Fruit fly (Drosophila melanogaster): ENCODE results near the gene CG14402.
A peak's percentile ranks its signal among the peaks of the same experiment; 100 is the strongest.

The CG14402 gene

DNA sequence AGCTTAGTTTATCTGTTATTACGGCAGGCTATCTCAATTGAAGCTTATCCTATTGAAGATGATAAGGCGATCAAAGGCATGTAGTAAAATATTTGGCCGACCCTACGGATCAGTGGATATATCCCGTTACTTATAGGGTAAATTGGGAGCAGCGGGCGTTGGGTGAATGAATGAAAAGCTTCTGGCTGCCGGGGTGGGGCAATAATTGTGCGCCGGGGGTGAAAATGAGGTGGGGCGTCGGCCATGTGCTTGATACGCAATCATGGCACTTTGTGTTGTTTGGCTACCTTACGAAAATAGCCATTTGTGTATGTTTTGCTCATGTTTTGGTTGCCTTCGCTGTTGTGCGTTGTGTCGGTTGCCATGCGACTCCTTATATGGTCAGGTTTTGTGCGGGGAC is 47.3 kb upstream of the CG14402 start:
- TF ChIP-seq foxo (GFP tag; optimal IDR thresholded peaks at IDR 0.05) (no peak), Rel (GFP tag; optimal IDR thresholded peaks at IDR 0.05) (no peak), Rel (tag; optimal IDR thresholded peaks at IDR 0.05) (peak; percentile 27)

DNA sequence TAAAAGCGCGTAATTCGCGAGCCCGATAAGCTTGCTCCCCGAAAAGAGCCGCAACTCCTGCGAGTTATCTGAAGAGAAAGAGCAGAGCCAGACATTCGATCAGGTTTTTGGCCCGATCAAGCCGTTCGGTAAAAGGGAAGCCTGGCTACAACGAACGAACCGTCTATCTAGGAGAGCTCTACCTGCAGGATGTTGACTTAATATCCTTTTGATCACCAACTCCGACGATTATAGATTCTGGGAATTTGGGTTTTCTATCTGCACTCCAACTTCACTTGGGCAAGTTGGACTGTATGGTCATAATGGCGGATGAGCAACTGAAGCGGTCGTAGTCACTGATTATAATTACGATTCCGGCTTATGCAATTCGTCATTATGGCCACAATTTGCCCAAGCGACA is 46.9 kb upstream of the CG14402 start:
- TF ChIP-seq br (GFP tag; optimal IDR thresholded peaks at IDR 0.05) (no peak), Mio (GFP tag; optimal IDR thresholded peaks at IDR 0.05) (no peak), CG9705 (GFP tag; optimal IDR thresholded peaks at IDR 0.05) (no peak), rgr (GFP tag; optimal IDR thresholded peaks at IDR 0.05) (peak; percentile 11), Jra (GFP tag; optimal IDR thresholded peaks at IDR 0.05) (no peak), dl (GFP tag; optimal IDR thresholded peaks at IDR 0.05; ENCODE audit: insufficient read depth in 1 of 2, partially characterized antibody in 2 of 2) (no peak), Hr78 (GFP tag; optimal IDR thresholded peaks at IDR 0.05) (no peak), fru (GFP tag; optimal IDR thresholded peaks at IDR 0.05) (peak; percentile 21), dsf (GFP tag; optimal IDR thresholded peaks at IDR 0.05; ENCODE audit: borderline replicate concordance) (no peak), foxo (GFP tag; optimal IDR thresholded peaks at IDR 0.05) (peak in 1 of 2 experiments; percentile 47), sage (GFP tag; optimal IDR thresholded peaks at IDR 0.05) (peak; percentile 23), dmrt93B (GFP tag; optimal IDR thresholded peaks at IDR 0.05) (peak; percentile 38), HLH106 (tag; optimal IDR thresholded peaks at IDR 0.05) (peak; percentile 65), sv (GFP tag; optimal IDR thresholded peaks at IDR 0.05) (no peak), CG32264 (GFP tag; optimal IDR thresholded peaks at IDR 0.05) (no peak), h (GFP tag; optimal IDR thresholded peaks at IDR 0.05) (peak; percentile 71), ey (GFP tag; optimal IDR thresholded peaks at IDR 0.05) (peak; percentile 33), Dif (GFP tag; optimal IDR thresholded peaks at IDR 0.05; ENCODE audit: partially characterized antibody) (no peak), woc (GFP tag; optimal IDR thresholded peaks at IDR 0.05) (peak; percentile 59), usp (GFP tag; optimal IDR thresholded peaks at IDR 0.05) (no peak), Rel (GFP tag; optimal IDR thresholded peaks at IDR 0.05) (no peak), Rel (tag; optimal IDR thresholded peaks at IDR 0.05) (no peak), OdsH (GFP tag; optimal IDR thresholded peaks at IDR 0.05) (no peak), Vsx2 (GFP tag; optimal IDR thresholded peaks at IDR 0.05; ENCODE audit: partially characterized antibody) (no peak), Dfd (GFP tag; optimal IDR thresholded peaks at IDR 0.05) (no peak), brk (GFP tag; optimal IDR thresholded peaks at IDR 0.05) (no peak), N (GFP tag; optimal IDR thresholded peaks at IDR 0.05) (no peak), GATAd (GFP tag; optimal IDR thresholded peaks at IDR 0.05) (no peak), psq (GFP tag; optimal IDR thresholded peaks at IDR 0.05) (no peak), tai (GFP tag; optimal IDR thresholded peaks at IDR 0.05) (no peak), Sp1 (GFP tag; optimal IDR thresholded peaks at IDR 0.05) (no peak), Myc (optimal IDR thresholded peaks at IDR 0.05) (no peak)

DNA sequence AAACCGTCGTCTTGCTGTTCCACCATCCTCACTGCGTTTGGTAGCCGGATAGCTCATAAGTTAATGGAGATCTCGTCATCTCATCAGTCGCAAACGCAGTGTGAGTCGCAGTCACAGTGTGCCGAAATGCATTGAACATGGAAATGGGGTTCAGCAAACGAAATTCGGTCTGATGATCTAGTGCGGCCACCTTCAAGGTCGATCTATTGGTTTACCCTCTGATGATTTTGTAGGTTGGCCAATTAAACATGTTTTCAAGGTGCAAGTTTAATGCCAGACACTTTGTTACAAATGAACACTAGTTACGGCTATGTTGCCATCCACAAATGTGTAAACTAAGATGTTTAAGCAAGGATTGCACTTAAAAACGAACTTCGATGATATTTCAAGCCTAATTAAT is 46.3 kb upstream of the CG14402 start:
- TF ChIP-seq fru (GFP tag; optimal IDR thresholded peaks at IDR 0.05) (no peak), HLH106 (tag; optimal IDR thresholded peaks at IDR 0.05) (no peak), Myc (optimal IDR thresholded peaks at IDR 0.05) (no peak), rgr (GFP tag; optimal IDR thresholded peaks at IDR 0.05) (no peak), OdsH (GFP tag; optimal IDR thresholded peaks at IDR 0.05) (no peak), Sp1 (GFP tag; optimal IDR thresholded peaks at IDR 0.05) (no peak), Abd-B (GFP tag; optimal IDR thresholded peaks at IDR 0.05) (no peak), Hnf4 (GFP tag; optimal IDR thresholded peaks at IDR 0.05) (no peak), usp (GFP tag; optimal IDR thresholded peaks at IDR 0.05) (no peak), Jra (GFP tag; optimal IDR thresholded peaks at IDR 0.05) (no peak), h (GFP tag; optimal IDR thresholded peaks at IDR 0.05) (no peak), CrebA (GFP tag; optimal IDR thresholded peaks at IDR 0.05; ENCODE audit: borderline replicate concordance) (no peak), pan (optimal IDR thresholded peaks at IDR 0.05) (no peak), N (GFP tag; optimal IDR thresholded peaks at IDR 0.05) (no peak), psq (GFP tag; optimal IDR thresholded peaks at IDR 0.05) (no peak)

DNA sequence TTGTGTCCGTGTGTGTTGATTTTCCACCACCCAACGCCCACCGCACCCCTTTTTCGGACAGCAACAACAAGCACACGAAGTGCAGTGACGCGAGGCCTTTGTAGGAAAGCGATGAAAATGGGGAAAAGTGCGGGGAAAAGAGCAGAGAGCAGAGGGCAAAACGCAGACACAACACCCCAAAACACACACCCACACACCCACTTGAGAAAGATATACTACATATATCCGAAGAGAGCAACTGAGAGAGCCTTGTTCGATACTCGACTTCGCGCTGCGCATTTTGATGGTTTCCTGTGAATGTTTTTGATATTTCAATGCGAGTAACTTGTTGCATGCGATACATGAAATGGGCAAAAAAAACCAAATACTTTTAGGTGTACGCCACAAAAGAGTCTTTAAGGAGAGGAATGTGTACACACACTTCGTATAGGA is 45.4 kb upstream of the CG14402 start:
- TF ChIP-seq GATAd (GFP tag; optimal IDR thresholded peaks at IDR 0.05): no peak
- peak; percentile 22 for TF ChIP-seq psq (GFP tag; optimal IDR thresholded peaks at IDR 0.05)
- TF ChIP-seq Abd-B (GFP tag; optimal IDR thresholded peaks at IDR 0.05): no peak
- TF ChIP-seq usp (GFP tag; optimal IDR thresholded peaks at IDR 0.05): no peak

Data from whole organism, wandering third instar larva.